Worm (Caenorhabditis elegans) whole organism, L3 larva: ENCODE results near the gene Y49F6B.13.

Experiments used
- ZK546.5 ChIP-seq: sonication (generic microtip); optimal IDR thresholded peaks from 2 replicates; lab custom pipeline; 2017; ENCODE audit warnings: missing biosample characterization, missing genetic modification characterization
- ama-1 ChIP-seq: fragments of 150-350 bp; optimal IDR thresholded peaks from 2 replicates; lab custom pipeline; 2018
- ceh-16 ChIP-seq: sonication (generic microtip); optimal IDR thresholded peaks from 2 replicates; lab custom pipeline; 2017; ENCODE audit warnings: missing biosample characterization, missing genetic modification characterization
- ceh-82 ChIP-seq: fragments of 150-350 bp; optimal IDR thresholded peaks from 2 replicates; lab custom pipeline; 2014; ENCODE audit warnings: missing biosample characterization, missing genetic modification characterization
- ceh-9 ChIP-seq: sonication (generic microtip); optimal IDR thresholded peaks from 2 replicates; lab custom pipeline; 2018; ENCODE audit warnings: missing biosample characterization, missing genetic modification characterization
- daf-12 ChIP-seq: fragments of 150-350 bp; optimal IDR thresholded peaks from 2 replicates; lab custom pipeline; 2014; ENCODE audit warnings: missing biosample characterization, missing genetic modification reagents, missing genetic modification characterization
- egl-27 ChIP-seq: sonication (generic microtip); optimal IDR thresholded peaks from 4 replicates; lab custom pipeline; 2017; ENCODE audit warnings: missing biosample characterization, missing genetic modification reagents, missing genetic modification characterization
- elt-1 ChIP-seq: fragments of 150-350 bp; optimal IDR thresholded peaks from 2 replicates; lab custom pipeline; 2014; ENCODE audit warnings: missing biosample characterization, missing genetic modification characterization
- elt-3 ChIP-seq, 3 experiments: fragments of 150-350 bp in 1 of 3; sonication (generic microtip) in 2 of 3; optimal IDR thresholded peaks; 2 replicates in 2 of 3; 4 replicates in 1 of 3; lab custom pipeline; 2014 to 2017; ENCODE audit warnings: missing biosample characterization in 3 of 3, missing genetic modification characterization in 3 of 3
- eor-1 ChIP-seq, 2 experiments: fragments of 150-350 bp; optimal IDR thresholded peaks; 2 replicates each; lab custom pipeline; 2014 to 2018; ENCODE audit warnings: missing biosample characterization in 2 of 2, missing genetic modification characterization in 2 of 2
- fkh-10 ChIP-seq: sonication (generic microtip); optimal IDR thresholded peaks from 2 replicates; lab custom pipeline; 2017; ENCODE audit warnings: missing biosample characterization, missing genetic modification reagents, missing genetic modification characterization
- fkh-2 ChIP-seq: fragments of 150-350 bp; optimal IDR thresholded peaks from 2 replicates; lab custom pipeline; 2014; ENCODE audit warnings: missing biosample characterization, missing genetic modification reagents, missing genetic modification characterization
- fos-1 ChIP-seq: fragments of 150-350 bp; optimal IDR thresholded peaks from 2 replicates; lab custom pipeline; 2014; ENCODE audit warnings: missing biosample characterization, missing genetic modification characterization
- hmg-11 ChIP-seq: sonication (generic microtip); optimal IDR thresholded peaks from 2 replicates; lab custom pipeline; 2016; ENCODE audit warnings: missing genetic modification characterization, missing compliant biosample characterization
- jun-1 ChIP-seq: fragments of 150-350 bp; optimal IDR thresholded peaks from 2 replicates; lab custom pipeline; 2014; ENCODE audit warnings: missing biosample characterization, missing genetic modification reagents, missing genetic modification characterization
- lin-15B ChIP-seq: fragments of 150-350 bp; optimal IDR thresholded peaks from 2 replicates; lab custom pipeline; 2014; ENCODE audit warnings: missing biosample characterization, missing genetic modification characterization
- lin-39 ChIP-seq: fragments of 150-350 bp; optimal IDR thresholded peaks from 2 replicates; lab custom pipeline; 2018; ENCODE audit warnings: missing biosample characterization, missing genetic modification reagents, missing genetic modification characterization
- lsy-12 ChIP-seq: sonication (generic microtip); optimal IDR thresholded peaks from 2 replicates; lab custom pipeline; 2016; ENCODE audit warnings: mild to moderate bottlenecking, missing genetic modification characterization, missing compliant biosample characterization
- mdl-1 ChIP-seq: fragments of 150-350 bp; optimal IDR thresholded peaks from 2 replicates; lab custom pipeline; 2014; ENCODE audit warnings: missing biosample characterization, missing genetic modification characterization
- nfya-1 ChIP-seq: sonication (generic microtip); optimal IDR thresholded peaks from 2 replicates; lab custom pipeline; 2017; ENCODE audit warnings: missing genetic modification characterization, mild to moderate bottlenecking, missing compliant biosample characterization, antibody characterized with exemption, moderate library complexity; ENCODE audit not compliant: insufficient read depth
- nhr-11 ChIP-seq: fragments of 150-350 bp; optimal IDR thresholded peaks from 2 replicates; lab custom pipeline; 2014; ENCODE audit warnings: missing biosample characterization, missing genetic modification characterization
- nhr-12 ChIP-seq: fragments of 150-350 bp; optimal IDR thresholded peaks from 2 replicates; lab custom pipeline; 2014; ENCODE audit warnings: missing biosample characterization, missing genetic modification characterization
- nhr-23 ChIP-seq: fragments of 150-350 bp; optimal IDR thresholded peaks from 2 replicates; lab custom pipeline; 2014; ENCODE audit warnings: missing biosample characterization, missing genetic modification reagents, missing genetic modification characterization
- nhr-25 ChIP-seq: sonication (generic microtip); optimal IDR thresholded peaks from 2 replicates; lab custom pipeline; 2017; ENCODE audit warnings: missing biosample characterization, missing genetic modification characterization
- nhr-67 ChIP-seq: fragments of 150-350 bp; optimal IDR thresholded peaks from 2 replicates; lab custom pipeline; 2014; ENCODE audit warnings: missing biosample characterization, missing genetic modification characterization
- pha-4 ChIP-seq: fragments of 150-350 bp; optimal IDR thresholded peaks from 2 replicates; lab custom pipeline; 2014; ENCODE audit warnings: missing biosample characterization, missing genetic modification reagents, missing genetic modification characterization
- pqm-1 ChIP-seq: fragments of 150-350 bp; optimal IDR thresholded peaks from 2 replicates; lab custom pipeline; 2017; ENCODE audit warnings: missing biosample characterization, missing genetic modification characterization, inconsistent platforms
- sea-2 ChIP-seq: fragments of 150-350 bp; sonication (generic microtip); optimal IDR thresholded peaks from 4 replicates; lab custom pipeline; 2014; ENCODE audit warnings: missing biosample characterization, missing genetic modification reagents, missing genetic modification characterization
- skn-1 ChIP-seq: fragments of 150-350 bp; optimal IDR thresholded peaks from 2 replicates; lab custom pipeline; 2014; ENCODE audit warnings: missing biosample characterization, missing genetic modification characterization
- snpc-4 ChIP-seq: fragments of 150-350 bp; optimal IDR thresholded peaks from 2 replicates; lab custom pipeline; 2014; ENCODE audit warnings: missing biosample characterization, missing genetic modification characterization
- tbx-2 ChIP-seq: sonication (generic microtip); optimal IDR thresholded peaks from 2 replicates; lab custom pipeline; 2016; ENCODE audit warnings: mild to moderate bottlenecking, missing genetic modification characterization, missing compliant biosample characterization
- unc-39 ChIP-seq: sonication (generic microtip); optimal IDR thresholded peaks from 4 replicates; lab custom pipeline; 2017; ENCODE audit warnings: missing biosample characterization, missing genetic modification characterization
- unc-62 ChIP-seq: fragments of 150-350 bp; sonication (generic microtip); optimal IDR thresholded peaks from 4 replicates; lab custom pipeline; 2014; ENCODE audit warnings: missing biosample characterization, missing genetic modification reagents, missing genetic modification characterization
- zag-1 ChIP-seq: fragments of 150-350 bp; optimal IDR thresholded peaks from 2 replicates; lab custom pipeline; 2014; ENCODE audit warnings: missing biosample characterization, missing genetic modification characterization

Y49F6B.13 gene

DNA sequence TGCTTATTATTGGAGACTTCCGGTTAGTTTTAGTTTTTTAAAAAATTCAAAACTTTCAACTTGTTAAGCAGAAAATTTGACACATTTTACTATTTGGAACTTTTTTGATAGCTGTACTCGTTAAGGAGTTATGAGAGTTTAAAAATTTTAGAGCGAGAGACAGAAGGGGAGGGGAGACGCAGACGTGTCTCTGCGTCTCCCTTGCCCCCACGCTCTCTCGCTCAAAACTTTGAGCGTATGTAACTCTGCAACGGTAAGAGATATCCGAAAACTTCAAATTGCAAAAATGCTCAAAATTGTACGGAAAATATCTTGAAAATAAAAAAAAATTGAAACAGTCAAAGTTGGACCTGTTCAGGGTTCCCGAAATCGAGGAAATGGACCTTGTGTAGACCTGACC is 44.7 kb upstream of the Y49F6B.13 start:
- TF ChIP-seq ceh-16 = no peak
- no peak for TF ChIP-seq pha-4
- no peak for TF ChIP-seq sea-2
- no peak for TF ChIP-seq hmg-11
- no peak for TF ChIP-seq lsy-12 (tag; lab: Kevin White, UChicago)
- TF ChIP-seq nhr-25 (tag; lab: Kevin White, UChicago) = no peak
- no peak for TF ChIP-seq unc-39 (tag; lab: Kevin White, UChicago)
- TF ChIP-seq zag-1 (tag; lab: Kevin White, UChicago) = no peak
- TF ChIP-seq nhr-23 (tag; lab: Kevin White, UChicago) = no peak
- no peak for TF ChIP-seq nhr-11 (tag; lab: Kevin White, UChicago)
- no peak for TF ChIP-seq nhr-67 (tag; lab: Kevin White, UChicago)

DNA sequence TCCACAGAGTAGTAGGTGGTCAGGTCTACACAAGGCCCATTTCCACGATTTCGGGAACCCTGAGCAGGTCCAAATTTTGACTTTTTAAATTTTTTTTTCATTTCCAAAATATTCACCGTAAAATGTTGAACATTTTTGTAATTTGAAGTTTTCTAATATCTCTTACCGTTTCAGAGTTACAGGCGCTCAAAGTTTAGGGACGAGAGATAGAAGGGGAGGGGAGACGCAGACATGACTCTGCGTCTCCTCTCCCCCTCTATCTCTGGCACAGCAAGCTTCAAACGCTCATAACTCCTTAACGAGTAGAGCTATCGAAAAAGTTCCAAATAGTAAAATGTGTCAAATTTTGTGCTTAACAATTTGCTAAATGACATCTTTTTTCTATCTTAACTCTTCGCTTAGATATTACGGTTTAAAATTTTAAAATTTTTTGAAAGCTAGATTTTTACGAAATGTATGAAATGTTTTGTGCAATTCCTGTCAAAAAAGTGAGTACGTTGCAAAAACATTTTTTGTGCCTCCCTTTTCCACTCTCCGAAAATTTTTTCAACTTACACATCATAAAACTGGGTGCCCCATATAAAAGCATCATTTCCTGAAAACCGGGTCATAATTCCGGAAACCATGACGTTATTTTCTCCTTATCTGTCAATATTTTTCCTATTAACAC is 44.0 kb upstream of the Y49F6B.13 start, which contains the start of the genes Y49F6B.14 and clec-125:
TSS of gene Y49F6B.14 (minus strand) at position 101 of the 670 bp plus-strand sequence.
TSS of gene clec-125 (plus strand) at position 620 of the 670 bp plus-strand sequence.
- TF ChIP-seq unc-39 (tag; lab: Kevin White, UChicago) = no peak
- TF ChIP-seq zag-1 (tag; lab: Kevin White, UChicago) = no peak
- no peak for TF ChIP-seq ama-1 (lab: Kevin White, UChicago)
- TF ChIP-seq daf-12 = no peak
- no peak for TF ChIP-seq elt-1
- no peak for TF ChIP-seq eor-1 (tag; optimal IDR thresholded peaks at IDR 0.05; lab: Kevin White, UChicago)
- TF ChIP-seq mdl-1 (tag; lab: Kevin White, UChicago) = no peak
- TF ChIP-seq lin-15B (tag; lab: Kevin White, UChicago) = no peak
- TF ChIP-seq skn-1 (tag; lab: Kevin White, UChicago) = no peak
- no peak for TF ChIP-seq fkh-10 (GFP tag; lab: Kevin White, UChicago)
- TF ChIP-seq fos-1 (tag; lab: Kevin White, UChicago) = no peak
- TF ChIP-seq jun-1 (tag; lab: Kevin White, UChicago) = no peak
- no peak for TF ChIP-seq nhr-11 (tag; lab: Kevin White, UChicago)
- TF ChIP-seq pha-4 = no peak
- TF ChIP-seq nhr-67 (tag; lab: Kevin White, UChicago) = no peak
- no peak for TF ChIP-seq nhr-12
- no peak for TF ChIP-seq ceh-82 (tag; lab: Kevin White, UChicago)
- TF ChIP-seq ZK546.5 = no peak
- no peak for TF ChIP-seq fkh-2 (tag; lab: Kevin White, UChicago)
- no peak for TF ChIP-seq hmg-11

ce11 chrII:3514631-3515030 is 43.1 kb upstream of the Y49F6B.13 start, which contains the start of gene srz-5:
Gene srz-5 (minus strand): TSS chrII:3514731.
- no peak for TF ChIP-seq fos-1 (tag; lab: Kevin White, UChicago)
- no peak for TF ChIP-seq nfya-1
- no peak for TF ChIP-seq sea-2
- no peak for TF ChIP-seq egl-27
- no peak for TF ChIP-seq fkh-10 (GFP tag; lab: Kevin White, UChicago)
- no peak for TF ChIP-seq pha-4
- TF ChIP-seq tbx-2 (tag; lab: Kevin White, UChicago) = no peak
- no peak for TF ChIP-seq nhr-25 (tag; lab: Kevin White, UChicago)
- no peak for TF ChIP-seq ceh-9 (tag; lab: Kevin White, UChicago)
- TF ChIP-seq pqm-1 = no peak
- no peak for TF ChIP-seq elt-1

ce11 chrII:3512240-3512639 is 40.7 kb upstream of the Y49F6B.13 start, which contains the start of gene Y49F6B.19:
Gene Y49F6B.19 (minus strand): TSS chrII:3512340.
- TF ChIP-seq unc-39 (tag; lab: Kevin White, UChicago) = no peak
- no peak for TF ChIP-seq ZK546.5
- no peak for TF ChIP-seq lsy-12 (tag; lab: Kevin White, UChicago)
- no peak for TF ChIP-seq elt-3 (tag; optimal IDR thresholded peaks at IDR 0.05; lab: Kevin White, UChicago)
- no peak for TF ChIP-seq unc-62
- TF ChIP-seq eor-1 (tag; optimal IDR thresholded peaks at IDR 0.05; lab: Kevin White, UChicago) = no peak
- TF ChIP-seq snpc-4 (tag; lab: Kevin White, UChicago) = no peak

DNA sequence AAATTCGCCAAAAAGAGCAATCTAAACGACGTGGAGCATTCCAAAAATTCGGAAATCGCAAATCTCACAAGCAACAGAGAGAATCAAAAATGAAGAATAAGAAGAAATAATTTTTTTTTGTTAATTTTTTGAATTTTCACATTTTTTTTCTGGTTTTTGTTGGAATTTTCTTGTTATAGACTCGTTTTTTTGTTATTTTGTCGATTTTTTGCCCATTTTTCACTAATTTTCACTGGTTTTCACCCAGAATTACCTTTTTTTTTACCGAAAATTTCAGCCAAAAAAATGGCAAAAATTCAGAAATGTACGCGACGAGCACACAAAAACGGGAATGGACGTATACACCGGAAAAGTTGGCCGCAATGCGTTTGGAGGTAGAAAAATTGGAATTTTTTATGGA is 33.2 kb upstream of the Y49F6B.13 start, which contains the start of gene cyh-1:
TSS of gene cyh-1 (plus strand) at position 301 of the 400 bp plus-strand sequence.
- TF ChIP-seq lsy-12 (tag; lab: Kevin White, UChicago) (no peak), lin-39 (tag; lab: Kevin White, UChicago) (no peak), nhr-11 (tag; lab: Kevin White, UChicago) (no peak)
